Fruit fly (Drosophila melanogaster): ENCODE results near the gene pnt.

The pnt gene

dm6 chr3R:23257986-23258427 is 88.0 kb downstream of the pnt start, which contains the start of the genes wda and Pex11c (continued):
- TF ChIP-seq CG32006 (GFP tag; optimal IDR thresholded peaks at IDR 0.05) (peak; percentile 86), CG8319 (GFP tag; optimal IDR thresholded peaks at IDR 0.05) (peak; percentile 42), CG4318 (GFP tag; optimal IDR thresholded peaks at IDR 0.05) (peak; percentile 56), fd59A (GFP tag; optimal IDR thresholded peaks at IDR 0.05) (peak; percentile 0), CG3919 (GFP tag; optimal IDR thresholded peaks at IDR 0.05) (peak; percentile 59), CG6854 (GFP tag; optimal IDR thresholded peaks at IDR 0.05) (no peak), Lpt (GFP tag; optimal IDR thresholded peaks at IDR 0.05) (peak; percentile 7), cyc (GFP tag; optimal IDR thresholded peaks at IDR 0.05) (peak; percentile 33), CG6163 (GFP tag; IDR thresholded peaks at IDR 0.05) (no peak), CG3032 (tag; optimal IDR thresholded peaks at IDR 0.05) (peak; percentile 86), salr (GFP tag; optimal IDR thresholded peaks at IDR 0.05) (peak; percentile 2 to 68), achi (GFP tag; optimal IDR thresholded peaks at IDR 0.05) (peak; percentile 86), Ets96B (tag; optimal IDR thresholded peaks at IDR 0.05) (peak; percentile 84), Sox102F (GFP tag; optimal IDR thresholded peaks at IDR 0.05) (peak; percentile 58), CG11902 (GFP tag; optimal IDR thresholded peaks at IDR 0.05) (peak; percentile 16), dsx (GFP tag; optimal IDR thresholded peaks at IDR 0.05; ENCODE audit: poor library complexity, severe bottlenecking) (peak; percentile 78), CG11294 (GFP tag; IDR thresholded peaks at IDR 0.05) (peak; percentile 62; the same call in 1 of the 2 replicates), vri (GFP tag; optimal IDR thresholded peaks at IDR 0.05) (peak; percentile 67), CG6808 (GFP tag; optimal IDR thresholded peaks at IDR 0.05) (peak; percentile 26), CG7368 (GFP tag; optimal IDR thresholded peaks at IDR 0.05) (peak; percentile 28), acj6 (GFP tag; optimal IDR thresholded peaks at IDR 0.05) (peak; percentile 85), lz (GFP tag; optimal IDR thresholded peaks at IDR 0.05) (peak; percentile 74), spab (GFP tag; optimal IDR thresholded peaks at IDR 0.05) (peak; percentile 30), CG6792 (GFP tag; optimal IDR thresholded peaks at IDR 0.05) (peak; percentile 78), ss (GFP tag; optimal IDR thresholded peaks at IDR 0.05) (peak in 1 of 2 experiments; percentile 49), CG31627 (GFP tag; optimal IDR thresholded peaks at IDR 0.05) (peak; percentile 49), Smox (GFP tag; optimal IDR thresholded peaks at IDR 0.05) (no peak), esn (GFP tag; optimal IDR thresholded peaks at IDR 0.05) (peak; percentile 78), fd85E (GFP tag; optimal IDR thresholded peaks at IDR 0.05) (no peak), Met (GFP tag; optimal IDR thresholded peaks at IDR 0.05) (peak; percentile 53), Sox14 (GFP tag; optimal IDR thresholded peaks at IDR 0.05) (peak; percentile 41), Eip75B (GFP tag; optimal IDR thresholded peaks at IDR 0.05) (peak; percentile 12), CG16779 (tag; optimal IDR thresholded peaks at IDR 0.05) (no peak), net (GFP tag; optimal IDR thresholded peaks at IDR 0.05) (peak; percentile 65), CG6276 (GFP tag; optimal IDR thresholded peaks at IDR 0.05) (peak; percentile 55), CG1621 (tag; optimal IDR thresholded peaks at IDR 0.05) (peak; percentile 44), Sox15 (GFP tag; optimal IDR thresholded peaks at IDR 0.05) (peak; percentile 67)

DNA sequence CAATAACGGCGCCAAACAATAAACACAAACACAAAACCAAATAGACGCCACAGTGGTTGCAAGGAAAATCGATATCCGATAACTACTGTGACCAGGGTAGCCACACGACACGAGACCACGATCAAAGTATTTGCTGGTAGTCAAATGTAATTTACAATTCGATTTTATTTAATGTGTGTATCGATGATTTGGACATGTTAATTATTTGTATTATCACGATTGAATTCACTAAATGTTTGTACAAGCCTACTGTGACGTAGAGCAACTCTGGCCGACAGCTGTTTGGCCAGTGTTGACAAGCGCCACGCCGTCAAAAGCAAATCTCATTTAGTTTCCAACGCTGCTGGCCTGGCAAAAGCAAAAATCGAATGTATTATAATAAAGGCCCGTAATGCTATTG is 94.7 kb downstream of the pnt start, which contains the start of the genes Rad60 and EloA:
Gene Rad60, minus strand, starts transcription at position 222 of the 400 bp plus-strand sequence.
Gene EloA, plus strand, starts transcription at position 308 of the 400 bp plus-strand sequence.
- no peak for TF ChIP-seq spab (GFP tag; optimal IDR thresholded peaks at IDR 0.05)
- TF ChIP-seq Eip78C (GFP tag): peak; percentile 91
- TF ChIP-seq salr (GFP tag; optimal IDR thresholded peaks at IDR 0.05): peak in 1 of 2 experiments; percentile 50
- TF ChIP-seq topi (GFP tag; optimal IDR thresholded peaks at IDR 0.05): peak; percentile 80
- TF ChIP-seq CG10631 (GFP tag; optimal IDR thresholded peaks at IDR 0.05): peak; percentile 72
- TF ChIP-seq CG15336 (GFP tag; IDR thresholded peaks at IDR 0.05): peak; percentile 29; the same call in 1 of the 2 replicates
- peak; percentile 59 for TF ChIP-seq CG32006 (GFP tag; optimal IDR thresholded peaks at IDR 0.05)
- peak; percentile 82 for TF ChIP-seq OdsH (GFP tag; optimal IDR thresholded peaks at IDR 0.05)
- TF ChIP-seq CG6276 (GFP tag; optimal IDR thresholded peaks at IDR 0.05): no peak
- peak; percentile 77 for TF ChIP-seq eg (GFP tag; IDR thresholded peaks at IDR 0.05)
- TF ChIP-seq fd59A (GFP tag; optimal IDR thresholded peaks at IDR 0.05): peak; percentile 25
- peak; percentile 81 for TF ChIP-seq Hr4 (GFP tag; optimal IDR thresholded peaks at IDR 0.05)
- TF ChIP-seq Sox102F (GFP tag; optimal IDR thresholded peaks at IDR 0.05): peak; percentile 81
- TF ChIP-seq CG3919 (GFP tag; optimal IDR thresholded peaks at IDR 0.05): peak; percentile 83
- peak; percentile 66 for TF ChIP-seq CG7368 (GFP tag; optimal IDR thresholded peaks at IDR 0.05)
- peak in 1 of 2 experiments; percentile 16 for TF ChIP-seq ss (GFP tag; optimal IDR thresholded peaks at IDR 0.05)
- TF ChIP-seq CG3032 (tag; optimal IDR thresholded peaks at IDR 0.05): peak; percentile 67
- peak; percentile 33 for TF ChIP-seq CG6854 (GFP tag; optimal IDR thresholded peaks at IDR 0.05)
- TF ChIP-seq CG1621 (tag; optimal IDR thresholded peaks at IDR 0.05): peak; percentile 52
- TF ChIP-seq dsx (GFP tag; optimal IDR thresholded peaks at IDR 0.05; ENCODE audit: poor library complexity, severe bottlenecking): peak; percentile 43
- TF ChIP-seq CG11294 (GFP tag; IDR thresholded peaks at IDR 0.05): 0 out of 2 replicates have a peak, but pooled peaks have one; percentile 14
- peak; percentile 76 for TF ChIP-seq achi (GFP tag; optimal IDR thresholded peaks at IDR 0.05)
- TF ChIP-seq CG6163 (GFP tag; IDR thresholded peaks at IDR 0.05): peak; percentile 70; the same call in 2 of the 3 replicates
- TF ChIP-seq Lpt (GFP tag; optimal IDR thresholded peaks at IDR 0.05): peak; percentile 36
- no peak for TF ChIP-seq CG9139 (GFP tag; optimal IDR thresholded peaks at IDR 0.05)
- peak; percentile 12 for TF ChIP-seq Blimp-1 (GFP tag; optimal IDR thresholded peaks at IDR 0.05)
- no peak for TF ChIP-seq fd85E (GFP tag; optimal IDR thresholded peaks at IDR 0.05)
- TF ChIP-seq CG6792 (GFP tag; optimal IDR thresholded peaks at IDR 0.05): peak; percentile 69
- peak; percentile 79 for TF ChIP-seq Eip75B (GFP tag; optimal IDR thresholded peaks at IDR 0.05)
- TF ChIP-seq CG31627 (GFP tag; optimal IDR thresholded peaks at IDR 0.05): peak; percentile 83

Data from whole organism, prepupa.